Worm (Caenorhabditis elegans) whole organism, L4/young adult: ENCODE measurements around the gene irg-1.

Experiments
- W03F9.2 ChIP-seq: fragments of 150-350 bp; optimal IDR thresholded peaks from 2 replicates; lab custom pipeline; 2014; ENCODE audit warnings: missing biosample characterization, missing genetic modification characterization
- dao-5 ChIP-seq: sonication (generic microtip); optimal IDR thresholded peaks from 2 replicates; lab custom pipeline; 2016; ENCODE audit warnings: missing genotype, missing genetic modification characterization, moderate library complexity, missing compliant biosample characterization
- him-1 ChIP-seq: sonication (generic microtip); optimal IDR thresholded peaks from 2 replicates; lab custom pipeline; 2016; ENCODE audit warnings: missing genotype, missing genetic modification reagents, missing genetic modification characterization, missing compliant biosample characterization

- TF ChIP-seq him-1 (tag; lab: Kevin White, UChicago) (no peak), dao-5 (no peak), W03F9.2 (tag; lab: Kevin White, UChicago) (no peak)
These were observed 26.5 kb upstream of the irg-1 start, which contains the start of gene C07G3.15 for ce11 chrV:3496880-3497279.
